Fruit fly (Drosophila melanogaster) whole organism, embryonic: ENCODE results near the gene CG5835.

ENCODE experiments used
- ATbp ChIP-seq: fragments of 200-800 bp; sonication (Bioruptor generic); optimal IDR thresholded peaks from 2 replicates; lab custom pipeline; 2017; ENCODE audit warnings: missing biosample characterization, mild to moderate bottlenecking, missing genetic modification characterization, missing genetic modification reagents
- Awh ChIP-seq: fragments of 200-800 bp; sonication (Bioruptor generic); IDR thresholded peaks from 2 replicates; pipeline ENCODE4, ENCODE4 v1.3.6; 2022; ENCODE audit warnings: missing biosample characterization, missing genetic modification characterization
- CG10267 ChIP-seq: fragments of 200-800 bp; sonication (Bioruptor generic); optimal IDR thresholded peaks from 2 replicates; lab custom pipeline; 2018; ENCODE audit warnings: missing biosample characterization, mild to moderate bottlenecking, missing genetic modification characterization, moderate library complexity
- CG10366 ChIP-seq: fragments of 200-800 bp; sonication (Bioruptor generic); IDR thresholded peaks from 2 replicates; pipeline ENCODE4 v1.3.6; 2022; ENCODE audit warnings: missing biosample characterization, missing genetic modification characterization
- CG11093 ChIP-seq: fragments of 200-800 bp; sonication (Bioruptor generic); IDR thresholded peaks from 3 replicates; pipeline ENCODE4 v1.3.6; 2022; ENCODE audit warnings: missing biosample characterization, missing genetic modification characterization
- CG11504 ChIP-seq: fragments of 200-800 bp; sonication (Bioruptor generic); optimal IDR thresholded peaks from 3 replicates; lab custom pipeline; 2019; ENCODE audit warnings: missing biosample characterization, mild to moderate bottlenecking, missing genetic modification characterization, moderate library complexity
- CG11695 ChIP-seq: fragments of 200-800 bp; sonication (Bioruptor generic); IDR thresholded peaks from 3 replicates; pipeline ENCODE4 v1.3.6; 2022; ENCODE audit warnings: missing biosample characterization, missing genetic modification characterization
- CG12391 ChIP-seq: fragments of 200-800 bp; sonication (Bioruptor generic); optimal IDR thresholded peaks from 3 replicates; lab custom pipeline; 2018; ENCODE audit warnings: missing biosample characterization, mild to moderate bottlenecking, missing genetic modification characterization, moderate library complexity
- CG14667 ChIP-seq: fragments of 200-800 bp; sonication (Bioruptor generic); IDR thresholded peaks from 2 replicates; pipeline ENCODE4 v1.3.6; 2022; ENCODE audit warnings: missing biosample characterization, missing genetic modification characterization
- CG17328 ChIP-seq: fragments of 200-800 bp; sonication (Bioruptor generic); IDR thresholded peaks from 2 replicates; pipeline ENCODE4 v1.3.6; 2022; ENCODE audit warnings: missing biosample characterization, missing genetic modification characterization
- CG18262 ChIP-seq: fragments of 200-800 bp; optimal IDR thresholded peaks from 3 replicates; lab custom pipeline; 2019; ENCODE audit warnings: missing biosample characterization, mild to moderate bottlenecking, missing genetic modification characterization, moderate library complexity
- CG1832 ChIP-seq: fragments of 200-800 bp; sonication (Bioruptor generic); optimal IDR thresholded peaks from 2 replicates; lab custom pipeline; 2017; ENCODE audit warnings: missing biosample characterization, mild to moderate bottlenecking, missing genetic modification characterization, inconsistent platforms
- CG2202 ChIP-seq: fragments of 200-800 bp; sonication (Bioruptor generic); optimal IDR thresholded peaks from 2 replicates; lab custom pipeline; 2018; ENCODE audit warnings: missing biosample characterization, mild to moderate bottlenecking, missing genetic modification characterization
- CG2678 ChIP-seq: fragments of 200-800 bp; sonication (Bioruptor generic); optimal IDR thresholded peaks from 3 replicates; lab custom pipeline; 2019; ENCODE audit warnings: missing biosample characterization, mild to moderate bottlenecking, missing genetic modification characterization, moderate library complexity
- CG2712 ChIP-seq: fragments of 200-800 bp; optimal IDR thresholded peaks from 3 replicates; lab custom pipeline; 2019; ENCODE audit warnings: missing biosample characterization, mild to moderate bottlenecking, missing genetic modification characterization, moderate library complexity
- CG3995 ChIP-seq: fragments of 200-800 bp; sonication (Bioruptor generic); optimal IDR thresholded peaks from 3 replicates; lab custom pipeline; 2016; ENCODE audit warnings: missing biosample characterization, missing genetic modification characterization
- CG4730 ChIP-seq: fragments of 200-800 bp; sonication (Bioruptor generic); IDR thresholded peaks from 2 replicates; pipeline ENCODE4 v1.3.6; 2022; ENCODE audit warnings: missing biosample characterization, missing genetic modification characterization
- CG4820 ChIP-seq: fragments of 200-800 bp; sonication (Bioruptor generic); optimal IDR thresholded peaks from 3 replicates; lab custom pipeline; 2016; ENCODE audit warnings: missing biosample characterization, missing genetic modification characterization
- CG6254 ChIP-seq: fragments of 200-800 bp; sonication (Bioruptor generic); optimal IDR thresholded peaks from 3 replicates; lab custom pipeline; 2017; ENCODE audit warnings: mild to moderate bottlenecking, missing biosample characterization, missing genetic modification reagents, missing genetic modification characterization
- CG6683 ChIP-seq: fragments of 200-800 bp; sonication (Bioruptor generic); optimal IDR thresholded peaks from 2 replicates; lab custom pipeline; 2017; ENCODE audit warnings: missing biosample characterization, mild to moderate bottlenecking, missing genetic modification characterization, missing genetic modification reagents
- CG7357 ChIP-seq: fragments of 200-800 bp; sonication (Bioruptor generic); IDR thresholded peaks from 3 replicates; pipeline ENCODE4 v1.3.6; 2022; ENCODE audit warnings: missing biosample characterization, missing genetic modification characterization
- CG8359 ChIP-seq: fragments of 200-800 bp; sonication (Bioruptor generic); optimal IDR thresholded peaks from 2 replicates; lab custom pipeline; 2017; ENCODE audit warnings: missing biosample characterization, mild to moderate bottlenecking, missing genetic modification characterization, borderline replicate concordance
- CG9727 ChIP-seq: fragments of 200-800 bp; sonication (Bioruptor generic); optimal IDR thresholded peaks from 3 replicates; lab custom pipeline; 2017; ENCODE audit warnings: missing biosample characterization, mild to moderate bottlenecking, missing genetic modification characterization
- CoRest ChIP-seq: fragments of 200-800 bp; sonication (Bioruptor generic); optimal IDR thresholded peaks from 3 replicates; lab custom pipeline; 2018; ENCODE audit warnings: missing biosample characterization, mild to moderate bottlenecking, missing genetic modification characterization, moderate library complexity
- CrebB ChIP-seq: fragments of 200-800 bp; sonication (Bioruptor generic); optimal IDR thresholded peaks from 3 replicates; lab custom pipeline; 2018; ENCODE audit warnings: missing biosample characterization, mild to moderate bottlenecking, missing genetic modification characterization
- D ChIP-seq, 2 experiments: fragments of 200-800 bp in 1 of 2; fragments of >200 bp in 1 of 2; sonication (Bioruptor generic) in 1 of 2; optimal IDR thresholded peaks; 2 replicates in 1 of 2; 3 replicates in 1 of 2; lab custom pipeline; 2017; ENCODE audit warnings: mild to moderate bottlenecking in 1 of 2, missing biosample characterization in 1 of 2, missing genetic modification characterization in 1 of 2, missing genetic modification reagents in 1 of 2
- Gug ChIP-seq: fragments of 200-800 bp; sonication (Bioruptor generic); IDR thresholded peaks from 4 replicates; pipeline ENCODE4 v1.3.6; 2022; ENCODE audit warnings: missing biosample characterization, missing genetic modification characterization
- Mrtf ChIP-seq: fragments of 200-800 bp; sonication (Bioruptor generic); IDR thresholded peaks from 3 replicates; pipeline ENCODE4 v1.3.6; 2022; ENCODE audit warnings: missing biosample characterization, missing genetic modification characterization
- Sry-δ ChIP-seq: fragments of 200-800 bp; sonication (Bioruptor generic); optimal IDR thresholded peaks from 2 replicates; lab custom pipeline; 2016; ENCODE audit warnings: missing biosample characterization, missing genetic modification characterization
- Xbp1 ChIP-seq: fragments of 200-800 bp; sonication (Bioruptor generic); optimal IDR thresholded peaks from 3 replicates; lab custom pipeline; 2016; ENCODE audit warnings: missing biosample characterization, mild to moderate bottlenecking, missing genetic modification characterization
- Xrp1 ChIP-seq: fragments of 200-800 bp; sonication (Bioruptor generic); IDR thresholded peaks from 2 replicates; pipeline ENCODE4 v1.3.6; 2022; ENCODE audit warnings: missing biosample characterization, missing genetic modification characterization
- ase ChIP-seq: fragments of 200-800 bp; sonication (Bioruptor generic); IDR thresholded peaks from 3 replicates; pipeline ENCODE4 v1.3.6; 2022; ENCODE audit warnings: missing biosample characterization, missing genetic modification characterization
- az2 ChIP-seq: fragments of 200-800 bp; sonication (Bioruptor generic); optimal IDR thresholded peaks from 3 replicates; lab custom pipeline; 2016; ENCODE audit warnings: missing biosample characterization, missing genetic modification characterization
- cato ChIP-seq: fragments of 200-800 bp; sonication (Bioruptor generic); optimal IDR thresholded peaks from 2 replicates; lab custom pipeline; 2016; ENCODE audit warnings: missing biosample characterization, missing genetic modification characterization, borderline replicate concordance
- chif ChIP-seq, 2 experiments: fragments of 200-800 bp; sonication (Bioruptor generic); optimal IDR thresholded peaks; 3 replicates each; lab custom pipeline; 2016; ENCODE audit warnings: missing biosample characterization in 2 of 2, missing genetic modification characterization in 2 of 2
- ci ChIP-seq: fragments of 200-800 bp; sonication (Bioruptor generic); IDR thresholded peaks from 3 replicates; pipeline ENCODE4 v1.3.6; 2022; ENCODE audit warnings: missing biosample characterization, missing genetic modification characterization
- croc ChIP-seq: fragments of 200-800 bp; sonication (Bioruptor generic); conservative IDR thresholded peaks from 3 replicates; pipeline ENCODE4 v1.3.6; 2022; ENCODE audit warnings: missing biosample characterization, missing genetic modification characterization
- dpn ChIP-seq, 2 experiments: fragments of 200-800 bp; sonication (Bioruptor generic); optimal IDR thresholded peaks; 3 replicates each; lab custom pipeline; 2016; ENCODE audit warnings: missing biosample characterization in 2 of 2, missing genetic modification characterization in 2 of 2
- eve ChIP-seq, 2 experiments: fragments of >200 bp; optimal IDR thresholded peaks; 2 replicates each; lab custom pipeline; 2017; ENCODE audit warnings: missing biosample characterization in 2 of 2, missing genetic modification characterization in 2 of 2
- fd96Cb ChIP-seq: fragments of 200-800 bp; sonication (Bioruptor generic); optimal IDR thresholded peaks from 2 replicates; lab custom pipeline; 2018; ENCODE audit warnings: missing biosample characterization, mild to moderate bottlenecking, missing genetic modification characterization, moderate library complexity
- knrl ChIP-seq: fragments of 200-800 bp; sonication (Bioruptor generic); IDR thresholded peaks from 3 replicates; pipeline ENCODE4 v1.3.6; 2022; ENCODE audit warnings: missing biosample characterization, missing genetic modification characterization; ENCODE audit not compliant: partially characterized antibody
- lola ChIP-seq, 3 experiments: fragments of >200 bp in 2 of 3; fragments of 200-800 bp in 1 of 3; sonication (Bioruptor generic) in 1 of 3; optimal IDR thresholded peaks; 2 replicates each; lab custom pipeline; 2017 to 2019; ENCODE audit warnings: missing biosample characterization in 3 of 3, missing genetic modification characterization in 3 of 3, mild to moderate bottlenecking in 1 of 3, moderate library complexity in 1 of 3
- lov ChIP-seq, 2 experiments: fragments of 200-800 bp in 1 of 2; fragments of >200 bp in 1 of 2; sonication (Bioruptor generic) in 1 of 2; IDR thresholded peaks in 1 of 2; optimal IDR thresholded peaks in 1 of 2; 2 replicates in 1 of 2; 3 replicates in 1 of 2; pipeline versions ENCODE4 v1.3.6 to Lab custom; 2017 to 2022; ENCODE audit warnings: missing biosample characterization in 1 of 2, missing genetic modification characterization in 1 of 2
- nmo ChIP-seq: fragments of 200-800 bp; sonication (Bioruptor generic); optimal IDR thresholded peaks from 2 replicates; lab custom pipeline; 2018; ENCODE audit warnings: missing biosample characterization, mild to moderate bottlenecking, missing genetic modification characterization, moderate library complexity
- otp ChIP-seq: fragments of 200-800 bp; sonication (Bioruptor generic); IDR thresholded peaks from 3 replicates; pipeline ENCODE4, ENCODE4 v1.3.6; 2022; ENCODE audit warnings: missing biosample characterization, missing genetic modification characterization
- salm ChIP-seq: fragments of 200-800 bp; sonication (Bioruptor generic); optimal IDR thresholded peaks from 2 replicates; lab custom pipeline; 2018; ENCODE audit warnings: missing biosample characterization, mild to moderate bottlenecking, missing genetic modification characterization
- sisA ChIP-seq: fragments of 200-800 bp; sonication (Bioruptor generic); IDR thresholded peaks from 2 replicates; pipeline ENCODE4 v1.3.6; 2022; ENCODE audit warnings: missing biosample characterization, missing genetic modification characterization
- stc ChIP-seq: fragments of 200-800 bp; sonication (Bioruptor generic); IDR thresholded peaks from 2 replicates; pipeline ENCODE4 v1.3.6; 2022; ENCODE audit warnings: missing biosample characterization, missing genetic modification characterization
- zf30C ChIP-seq: fragments of 200-800 bp; sonication (Bioruptor generic); optimal IDR thresholded peaks from 3 replicates; lab custom pipeline; 2018; ENCODE audit warnings: missing biosample characterization, mild to moderate bottlenecking, missing genetic modification characterization

Gene CG5835

dm6 chr3R:19105821-19106220, 47.7 kb downstream of the CG5835 start:
- TF ChIP-seq CG8359 (GFP tag; lab: Kevin White, UChicago), result peak; percentile 8
- peak; percentile 54 for TF ChIP-seq fd96Cb (tag; lab: Kevin White, UChicago)
- no peak for TF ChIP-seq CG7357 (GFP tag; lab: Robert Waterston, UW)
- TF ChIP-seq otp (GFP tag; lab: Robert Waterston, UW), result peak; percentile 54; the same call in 1 of the 3 replicates
- peak; percentile 33 for TF ChIP-seq CG12391
- TF ChIP-seq lola (GFP tag; optimal IDR thresholded peaks at IDR 0.05; lab: Kevin White, UChicago), result peak in 1 of 3 experiments; percentile 46
- TF ChIP-seq CG3995 (GFP tag; lab: Kevin White, UChicago), result no peak
- peak; percentile 20 for TF ChIP-seq Xbp1
- peak; percentile 65 for TF ChIP-seq CG18262 (tag; lab: Kevin White, UChicago)
- TF ChIP-seq az2 (GFP tag; lab: Kevin White, UChicago), result peak; percentile 25
- peak; percentile 61 for TF ChIP-seq CG17328 (GFP tag; lab: Robert Waterston, UW)
- no peak for TF ChIP-seq lov (optimal IDR thresholded peaks at IDR 0.05; lab: Kevin White, UChicago)
- TF ChIP-seq lov (GFP tag; IDR thresholded peaks at IDR 0.05; lab: Robert Waterston, UW), result 0 out of 3 replicates have a peak, but pooled peaks have one; percentile 69
- TF ChIP-seq CG9727, result peak; percentile 24
- peak; percentile 1 for TF ChIP-seq CG6254 (GFP tag; lab: Kevin White, UChicago)
- peak; percentile 19; the same call in 1 of the 2 replicates for TF ChIP-seq stc (GFP tag; lab: Robert Waterston, UW)
- TF ChIP-seq CG11695, result no peak
- peak; percentile 30; the same call in 1 of the 2 replicates for TF ChIP-seq CG10366 (GFP tag; lab: Robert Waterston, UW)
- no peak for TF ChIP-seq knrl (GFP tag; lab: Robert Waterston, UW)
- peak; percentile 3 for TF ChIP-seq Sry-δ (GFP tag; lab: Kevin White, UChicago)
- peak; percentile 57; the same call in 1 of the 3 replicates for TF ChIP-seq ci (GFP tag; lab: Robert Waterston, UW)
- TF ChIP-seq sisA, result peak; percentile 47
- TF ChIP-seq salm (tag; lab: Kevin White, UChicago), result no peak
- TF ChIP-seq CG10267 (tag; lab: Kevin White, UChicago), result peak; percentile 30
- no peak for TF ChIP-seq D (optimal IDR thresholded peaks at IDR 0.05; lab: Kevin White, UChicago)
- TF ChIP-seq D (GFP tag; optimal IDR thresholded peaks at IDR 0.05; lab: Kevin White, UChicago), result peak; percentile 36
- peak; percentile 60 for TF ChIP-seq CG11504 (tag; lab: Kevin White, UChicago)
- TF ChIP-seq CG6683 (GFP tag; lab: Kevin White, UChicago), result no peak
- TF ChIP-seq croc, result peak; percentile 47
- no peak for TF ChIP-seq Mrtf (GFP tag; lab: Robert Waterston, UW)
- no peak for TF ChIP-seq cato (GFP tag; lab: Kevin White, UChicago)
- no peak for TF ChIP-seq CG1832 (GFP tag; lab: Kevin White, UChicago)
- peak; percentile 2 for TF ChIP-seq CG2202 (tag; lab: Kevin White, UChicago)
- TF ChIP-seq ase, result no peak
- peak in 1 of 2 experiments; percentile 69 for TF ChIP-seq eve (GFP tag; optimal IDR thresholded peaks at IDR 0.05; lab: Kevin White, UChicago)
- TF ChIP-seq dpn (GFP tag; optimal IDR thresholded peaks at IDR 0.05; lab: Kevin White, UChicago), result no peak
- peak; percentile 72 for TF ChIP-seq CG2712
- TF ChIP-seq Gug (GFP tag; lab: Robert Waterston, UW), result no peak
- TF ChIP-seq CG4730 (GFP tag; lab: Robert Waterston, UW), result no peak
- peak; percentile 4 for TF ChIP-seq nmo (GFP tag; lab: Kevin White, UChicago)
- peak in 1 of 2 experiments; percentile 27 for TF ChIP-seq chif (GFP tag; optimal IDR thresholded peaks at IDR 0.05; lab: Kevin White, UChicago)
- peak; percentile 11 for TF ChIP-seq CoRest (tag; lab: Kevin White, UChicago)
- TF ChIP-seq Xrp1 (GFP tag; lab: Robert Waterston, UW), result peak; percentile 63; the same call in 1 of the 2 replicates
- peak; percentile 14 for TF ChIP-seq CG2678 (tag; lab: Kevin White, UChicago)
- 0 out of 2 replicates have a peak, but pooled peaks have one; percentile 28 for TF ChIP-seq CG14667 (GFP tag; lab: Robert Waterston, UW)
- no peak for TF ChIP-seq CG11093 (GFP tag; lab: Robert Waterston, UW)
- peak; percentile 33 for TF ChIP-seq ATbp (GFP tag; lab: Kevin White, UChicago)
- TF ChIP-seq Awh, result no peak
- TF ChIP-seq CG4820 (GFP tag; lab: Kevin White, UChicago), result peak; percentile 27
- peak; percentile 21 for TF ChIP-seq zf30C (GFP tag; lab: Kevin White, UChicago)
- TF ChIP-seq CrebB, result no peak
